Worm (Caenorhabditis elegans) whole organism, early embryonic: ENCODE results near the gene zmp-2.

Source experiments
- F13C5.2 ChIP-seq: sonication (generic microtip); optimal IDR thresholded peaks from 2 replicates; lab custom pipeline; 2017; ENCODE audit warnings: mild to moderate bottlenecking, missing genetic modification characterization, inconsistent platforms, missing compliant biosample characterization
- aly-1 ChIP-seq: sonication (generic microtip); optimal IDR thresholded peaks from 2 replicates; lab custom pipeline; 2016; ENCODE audit warnings: missing genetic modification characterization, missing compliant biosample characterization
- ama-1 ChIP-seq: fragments of 150-350 bp; optimal IDR thresholded peaks from 2 replicates; lab custom pipeline; 2014
- ceh-36 ChIP-seq: sonication (generic microtip); optimal IDR thresholded peaks from 2 replicates; lab custom pipeline; 2016; ENCODE audit warnings: missing genetic modification characterization, inconsistent platforms, missing compliant biosample characterization
- ets-7 ChIP-seq: sonication (generic microtip); optimal IDR thresholded peaks from 2 replicates; lab custom pipeline; 2016; ENCODE audit warnings: missing genotype, missing genetic modification characterization, missing compliant biosample characterization
- flt-1 ChIP-seq: fragments of 200-800 bp; sonication (Bioruptor generic); IDR thresholded peaks from 2 replicates; pipeline ENCODE4 v1.3.6; 2022; ENCODE audit warnings: missing genetic modification characterization, missing compliant biosample characterization
- hmg-4 ChIP-seq: fragments of 200-800 bp; sonication (Bioruptor generic); optimal IDR thresholded peaks from 2 replicates; lab custom pipeline; 2018; ENCODE audit warnings: mild to moderate bottlenecking, missing genetic modification characterization, missing compliant biosample characterization
- pes-1 ChIP-seq: fragments of 200-800 bp; sonication (Bioruptor generic); IDR thresholded peaks from 2 replicates; pipeline ENCODE4 v1.3.6; 2022; ENCODE audit warnings: missing genetic modification reagents, missing genetic modification characterization, missing compliant biosample characterization
- tbx-11 ChIP-seq: fragments of 200-800 bp; sonication (Bioruptor generic); IDR thresholded peaks from 2 replicates; pipeline ENCODE4 v1.3.6; 2022; ENCODE audit warnings: missing genetic modification characterization, missing compliant biosample characterization
- tbx-37 ChIP-seq: fragments of 200-800 bp; sonication (Bioruptor generic); conservative IDR thresholded peaks from 2 replicates; pipeline ENCODE4 v1.3.6; 2022; ENCODE audit warnings: missing genetic modification reagents, missing genetic modification characterization, missing compliant biosample characterization
- tra-4 ChIP-seq: sonication (generic microtip); optimal IDR thresholded peaks from 2 replicates; lab custom pipeline; 2017; ENCODE audit warnings: missing genetic modification characterization, missing compliant biosample characterization

- peak; percentile 88 for TF ChIP-seq F13C5.2
- no peak for TF ChIP-seq ama-1 (lab: Kevin White, UChicago)
- TF ChIP-seq ets-7, result no peak
- peak; percentile 75 for TF ChIP-seq hmg-4 (GFP tag; lab: Kevin White, UChicago)
- TF ChIP-seq tbx-11, result peak; percentile 65; the same call in 1 of the 2 replicates
- no peak for TF ChIP-seq aly-1 (tag; lab: Kevin White, UChicago)
- TF ChIP-seq tra-4, result no peak
- TF ChIP-seq pes-1 (GFP tag; lab: Robert Waterston, UW), result peak; percentile 74
- peak; percentile 42 for TF ChIP-seq ceh-36 (tag; lab: Kevin White, UChicago)
- peak; percentile 68 for TF ChIP-seq flt-1 (GFP tag; lab: Robert Waterston, UW)
- TF ChIP-seq tbx-37 (GFP tag; lab: Robert Waterston, UW), result 0 out of 2 replicates have a peak, but pooled peaks have one; percentile 38
These were observed 39.2 kb upstream of the zmp-2 start, which contains the start of gene apb-1 for ce11 chrIII:2596984-2597454.
